Worm (Caenorhabditis elegans): ENCODE results near the gene T02B11.3.

Gene T02B11.3

DNA sequence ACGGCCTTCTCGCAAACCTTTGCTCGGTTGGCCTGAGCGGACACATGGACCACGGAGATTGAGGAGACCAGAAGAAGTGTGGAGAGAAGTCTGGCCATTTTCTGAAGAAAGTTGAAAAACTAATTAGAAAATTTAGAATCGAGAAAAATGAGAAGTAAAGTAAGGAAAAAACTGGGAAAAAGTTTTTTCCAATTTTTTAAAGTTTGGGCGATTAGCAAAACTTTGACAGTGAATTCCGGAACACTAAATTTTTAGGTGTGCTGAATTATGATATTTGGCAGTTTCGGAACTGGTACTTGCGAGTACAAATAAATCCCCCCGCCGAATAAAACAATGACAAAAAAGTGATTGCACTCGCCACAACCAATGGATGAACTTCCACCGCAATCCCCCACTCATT lies at the start of gene T02B11.3:
Gene T02B11.3 (minus strand): TSS at position 101 of the 400 bp plus-strand sequence.
- TF ChIP-seq mls-2 (tag; optimal IDR thresholded peaks at IDR 0.05) (no peak), sptf-1 (tag; optimal IDR thresholded peaks at IDR 0.05) (no peak), ham-2 (GFP tag; optimal IDR thresholded peaks at IDR 0.05) (no peak), pha-4 (tag; optimal IDR thresholded peaks at IDR 0.05) (no peak), lin-13 (tag; optimal IDR thresholded peaks at IDR 0.05) (no peak), nhr-2 (tag; optimal IDR thresholded peaks at IDR 0.05) (no peak), nhr-237 (tag; optimal IDR thresholded peaks at IDR 0.05) (no peak), sem-2 (GFP tag; optimal IDR thresholded peaks at IDR 0.05) (no peak), ceh-83 (GFP tag; optimal IDR thresholded peaks at IDR 0.05) (no peak)

DNA sequence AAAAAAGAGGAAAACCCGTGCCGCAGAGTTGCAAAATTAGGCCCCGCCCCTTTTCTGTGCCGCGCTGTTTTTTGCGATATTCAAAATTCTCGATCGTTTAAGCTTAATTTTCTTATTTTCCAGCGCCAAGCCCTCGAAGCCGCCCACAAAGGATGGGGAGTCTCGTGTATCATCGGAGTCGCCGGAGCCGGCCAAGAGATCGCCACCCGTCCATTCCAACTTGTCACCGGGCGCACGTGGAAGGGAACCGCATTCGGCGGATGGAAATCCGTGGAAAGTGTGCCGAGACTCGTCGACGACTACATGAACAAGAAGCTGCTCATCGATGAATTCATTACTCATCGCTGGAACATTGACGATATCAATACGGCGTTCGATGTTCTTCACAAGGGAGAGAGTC lies 49.1 kb upstream of the T02B11.3 start:
- TF ChIP-seq ztf-11 (tag; optimal IDR thresholded peaks at IDR 0.05): no peak
- TF ChIP-seq sem-2 (GFP tag; optimal IDR thresholded peaks at IDR 0.05): no peak
- no peak for TF ChIP-seq lin-13 (tag; optimal IDR thresholded peaks at IDR 0.05)
- no peak for TF ChIP-seq snpc-4 (tag; optimal IDR thresholded peaks at IDR 0.05)
- no peak for TF ChIP-seq lin-32 (GFP tag; optimal IDR thresholded peaks at IDR 0.05)
- no peak for TF ChIP-seq mls-2 (tag; optimal IDR thresholded peaks at IDR 0.05)

DNA sequence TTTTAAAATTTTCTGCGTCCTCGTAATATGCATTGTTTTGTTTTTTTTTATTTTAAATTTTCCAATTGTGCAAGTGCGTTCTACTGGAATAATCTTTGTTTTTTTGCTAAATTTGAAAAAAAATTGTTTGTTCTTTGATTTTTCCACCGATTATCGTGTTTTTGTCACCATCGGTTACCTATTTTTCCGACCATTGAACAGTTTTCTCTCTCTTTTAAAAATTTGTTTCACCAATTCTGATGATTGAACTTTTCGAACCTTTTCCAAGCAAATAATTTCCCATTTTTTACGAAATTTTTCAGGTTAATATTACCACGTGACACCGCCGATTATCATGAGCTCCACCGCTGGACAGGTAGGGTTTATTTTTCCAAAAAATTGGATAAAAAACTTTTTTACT lies 44.8 kb upstream of the T02B11.3 start, which contains the start of gene adh-5:
Gene adh-5 (plus strand): TSS at position 301 of the 400 bp plus-strand sequence.
- TF ChIP-seq bed-3 (GFP tag; optimal IDR thresholded peaks at IDR 0.05): no peak
- no peak for TF ChIP-seq nhr-28 (tag; optimal IDR thresholded peaks at IDR 0.05)
- TF ChIP-seq nhr-237 (tag; optimal IDR thresholded peaks at IDR 0.05): no peak
- TF ChIP-seq unc-120 (tag; optimal IDR thresholded peaks at IDR 0.05; ENCODE audit: poor library complexity, severe bottlenecking): no peak
- no peak for TF ChIP-seq snpc-4 (tag; optimal IDR thresholded peaks at IDR 0.05)
- TF ChIP-seq zip-8 (tag; optimal IDR thresholded peaks at IDR 0.05): no peak
- no peak for TF ChIP-seq lsy-2 (tag; optimal IDR thresholded peaks at IDR 0.05)
- no peak for TF ChIP-seq drap-1 (GFP tag; optimal IDR thresholded peaks at IDR 0.05)
- TF ChIP-seq mep-1 (tag; optimal IDR thresholded peaks at IDR 0.05): no peak
- TF ChIP-seq ztf-11 (tag; optimal IDR thresholded peaks at IDR 0.05): no peak
- TF ChIP-seq mab-5 (tag; optimal IDR thresholded peaks at IDR 0.05): no peak
- TF ChIP-seq pha-4 (tag; optimal IDR thresholded peaks at IDR 0.05): no peak
- TF ChIP-seq mls-2 (tag; optimal IDR thresholded peaks at IDR 0.05): no peak
- no peak for TF ChIP-seq tbx-8 (GFP tag; optimal IDR thresholded peaks at IDR 0.05)
- TF ChIP-seq blmp-1 (tag; optimal IDR thresholded peaks at IDR 0.05): no peak
- no peak for TF ChIP-seq ceh-39 (tag; optimal IDR thresholded peaks at IDR 0.05)
- TF ChIP-seq ceh-43 (GFP tag; optimal IDR thresholded peaks at IDR 0.05): no peak

DNA sequence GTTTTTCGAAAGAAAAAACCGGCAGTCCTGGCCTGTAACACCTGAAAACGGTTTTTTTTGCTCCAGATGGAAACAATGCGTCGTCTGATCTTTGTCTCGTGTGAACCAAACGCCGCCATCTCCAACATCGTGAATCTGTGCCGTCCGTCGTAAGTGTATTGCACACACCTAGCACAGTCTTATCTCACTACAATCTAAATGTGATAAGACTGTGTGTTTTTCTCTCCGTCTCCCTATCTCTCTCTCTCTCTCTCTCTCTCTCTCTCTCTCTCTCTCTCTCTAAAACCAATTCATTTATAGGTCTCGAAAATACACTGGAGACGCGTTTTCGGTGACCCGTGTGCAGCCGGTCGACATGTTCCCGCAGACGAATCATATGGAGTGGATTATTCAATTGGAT lies 44.0 kb upstream of the T02B11.3 start:
- TF ChIP-seq elt-1 (tag; optimal IDR thresholded peaks at IDR 0.05; ENCODE audit: borderline replicate concordance, insufficient read depth) (peak; percentile 81), ztf-11 (tag; optimal IDR thresholded peaks at IDR 0.05) (no peak)

DNA sequence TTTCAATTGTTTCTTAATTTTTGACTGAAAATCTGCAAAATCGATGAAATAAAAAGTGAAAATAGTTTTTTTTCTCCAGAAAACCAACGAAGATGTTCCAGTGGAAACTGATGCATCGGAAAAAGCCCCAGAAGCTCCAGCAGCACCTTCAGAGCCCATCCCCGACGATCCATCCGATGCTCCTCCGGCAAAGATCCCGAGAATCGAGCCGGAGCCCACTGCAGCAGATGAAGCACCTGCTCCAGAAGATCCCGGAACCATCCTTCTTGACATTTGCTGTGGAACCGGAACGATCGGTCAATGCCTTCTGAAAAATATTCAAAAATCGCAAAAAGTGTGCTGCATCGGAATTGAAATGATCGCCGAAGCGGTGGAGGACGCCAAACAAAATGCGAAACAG lies 42.1 kb upstream of the T02B11.3 start:
- TF ChIP-seq ceh-83 (GFP tag; optimal IDR thresholded peaks at IDR 0.05) (no peak), snpc-4 (tag; optimal IDR thresholded peaks at IDR 0.05) (no peak), nhr-28 (tag; optimal IDR thresholded peaks at IDR 0.05) (no peak), cnd-1 (tag; optimal IDR thresholded peaks at IDR 0.05) (no peak), ceh-39 (tag; optimal IDR thresholded peaks at IDR 0.05) (no peak), M03D4.4 (tag; optimal IDR thresholded peaks at IDR 0.05) (no peak), flh-1 (GFP tag; optimal IDR thresholded peaks at IDR 0.05) (no peak), mep-1 (tag; optimal IDR thresholded peaks at IDR 0.05) (no peak), nhr-76 (tag; optimal IDR thresholded peaks at IDR 0.05) (no peak), pha-4 (tag; optimal IDR thresholded peaks at IDR 0.05) (no peak), lsy-2 (tag; optimal IDR thresholded peaks at IDR 0.05) (no peak)

DNA sequence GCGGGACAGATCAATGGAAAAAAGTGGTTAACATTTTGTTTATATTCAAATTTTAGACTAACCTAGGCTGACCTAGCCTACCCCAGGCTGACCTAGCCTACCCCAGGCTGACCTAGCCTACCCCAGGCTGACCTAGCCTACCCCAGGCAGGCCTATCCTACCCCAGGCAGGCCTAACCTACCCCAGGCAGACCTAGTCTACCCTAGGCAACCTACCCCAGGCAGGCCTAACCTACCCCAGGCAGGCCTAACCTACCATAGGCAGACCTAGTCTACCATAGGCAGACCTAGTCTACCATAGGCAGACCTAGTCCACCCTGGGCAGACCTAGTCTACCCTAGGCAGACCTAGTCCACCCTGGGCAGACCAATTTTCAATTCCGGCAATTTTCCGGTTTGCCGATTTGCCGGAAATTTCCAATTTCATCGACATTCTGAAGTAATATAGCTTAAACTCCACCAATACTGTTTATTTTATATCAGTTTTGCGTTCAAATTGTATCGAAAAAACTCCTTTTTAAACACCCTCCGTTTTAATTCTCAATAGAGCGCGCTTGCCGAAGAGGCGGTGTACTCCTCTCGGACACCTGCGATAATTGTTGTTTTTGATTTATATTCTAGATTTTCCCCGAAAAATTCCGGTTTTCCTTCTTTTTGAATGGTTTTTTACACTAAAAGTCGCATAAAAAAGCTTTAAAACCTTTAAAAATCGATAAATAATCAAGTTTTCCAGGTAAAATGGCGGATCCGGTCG lies 37.8 kb upstream of the T02B11.3 start, which contains the start of gene trm-2A:
Gene trm-2A (plus strand): TSS at position 732 of the 752 bp plus-strand sequence.
- TF ChIP-seq mab-5 (tag; optimal IDR thresholded peaks at IDR 0.05) (no peak), nhr-237 (tag; optimal IDR thresholded peaks at IDR 0.05) (peak; percentile 37), ceh-39 (tag; optimal IDR thresholded peaks at IDR 0.05) (peak; percentile 38), zip-8 (tag; optimal IDR thresholded peaks at IDR 0.05) (no peak), nhr-28 (tag; optimal IDR thresholded peaks at IDR 0.05) (no peak), mep-1 (tag; optimal IDR thresholded peaks at IDR 0.05) (peak; percentile 81), sem-2 (GFP tag; optimal IDR thresholded peaks at IDR 0.05) (no peak), nhr-12 (tag; optimal IDR thresholded peaks at IDR 0.05) (no peak), tbx-8 (GFP tag; optimal IDR thresholded peaks at IDR 0.05) (no peak), nhr-2 (tag; optimal IDR thresholded peaks at IDR 0.05) (no peak), unc-39 (tag; optimal IDR thresholded peaks at IDR 0.05) (no peak), ztf-11 (tag; optimal IDR thresholded peaks at IDR 0.05) (no peak), hlh-1 (tag; optimal IDR thresholded peaks at IDR 0.05) (peak; percentile 17), snpc-4 (tag; optimal IDR thresholded peaks at IDR 0.05) (no peak), ham-2 (GFP tag; optimal IDR thresholded peaks at IDR 0.05) (no peak), unc-120 (tag; optimal IDR thresholded peaks at IDR 0.05; ENCODE audit: poor library complexity, severe bottlenecking) (peak; percentile 4), drap-1 (GFP tag; optimal IDR thresholded peaks at IDR 0.05) (no peak), ces-1 (GFP tag; optimal IDR thresholded peaks at IDR 0.05) (peak; percentile 50), flh-1 (GFP tag; optimal IDR thresholded peaks at IDR 0.05) (no peak), lin-32 (GFP tag; optimal IDR thresholded peaks at IDR 0.05) (no peak), sptf-1 (tag; optimal IDR thresholded peaks at IDR 0.05) (no peak), lin-13 (tag; optimal IDR thresholded peaks at IDR 0.05) (peak; percentile 59), cnd-1 (tag; optimal IDR thresholded peaks at IDR 0.05) (no peak), blmp-1 (tag; optimal IDR thresholded peaks at IDR 0.05) (no peak), M03D4.4 (tag; optimal IDR thresholded peaks at IDR 0.05) (no peak), lsy-2 (tag; optimal IDR thresholded peaks at IDR 0.05) (peak; percentile 51), elt-3 (tag; optimal IDR thresholded peaks at IDR 0.05) (no peak), nhr-76 (tag; optimal IDR thresholded peaks at IDR 0.05) (no peak), ceh-43 (GFP tag; optimal IDR thresholded peaks at IDR 0.05) (no peak), pha-4 (tag; optimal IDR thresholded peaks at IDR 0.05) (peak; percentile 63)
